Fruit fly (Drosophila melanogaster) whole organism, embryonic: ENCODE measurements around the gene ND-MNLL.
A peak's percentile ranks its signal among the peaks of the same experiment; 100 is the strongest.

Experiments
- Atf3 ChIP-seq: fragments of 200-800 bp; sonication (Bioruptor generic); optimal IDR thresholded peaks from 3 replicates; lab custom pipeline; 2016; ENCODE audit warnings: missing biosample characterization, missing genetic modification characterization
- Bdp1 ChIP-seq: fragments of 200-800 bp; sonication (Bioruptor generic); optimal IDR thresholded peaks from 3 replicates; lab custom pipeline; 2016; ENCODE audit warnings: missing biosample characterization, missing genetic modification characterization
- CG10543 ChIP-seq: fragments of 200-800 bp; sonication (Bioruptor generic); optimal IDR thresholded peaks from 3 replicates; lab custom pipeline; 2017; ENCODE audit warnings: missing biosample characterization, mild to moderate bottlenecking, missing genetic modification characterization, moderate library complexity
- CG10979 ChIP-seq: fragments of 200-800 bp; sonication (Bioruptor generic); optimal IDR thresholded peaks from 2 replicates; lab custom pipeline; 2018; ENCODE audit warnings: missing biosample characterization, mild to moderate bottlenecking, missing genetic modification characterization, moderate library complexity
- CG11093 ChIP-seq: fragments of 200-800 bp; sonication (Bioruptor generic); IDR thresholded peaks from 3 replicates; pipeline ENCODE4 v1.3.6; 2022; ENCODE audit warnings: missing biosample characterization, missing genetic modification characterization
- CG12769 ChIP-seq: fragments of 200-800 bp; sonication (Bioruptor generic); optimal IDR thresholded peaks from 2 replicates; lab custom pipeline; 2019; ENCODE audit warnings: missing biosample characterization, mild to moderate bottlenecking, missing genetic modification characterization, moderate library complexity
- CG17328 ChIP-seq: fragments of 200-800 bp; sonication (Bioruptor generic); IDR thresholded peaks from 2 replicates; pipeline ENCODE4 v1.3.6; 2022; ENCODE audit warnings: missing biosample characterization, missing genetic modification characterization
- CG1832 ChIP-seq: fragments of 200-800 bp; sonication (Bioruptor generic); optimal IDR thresholded peaks from 2 replicates; lab custom pipeline; 2017; ENCODE audit warnings: missing biosample characterization, mild to moderate bottlenecking, missing genetic modification characterization, inconsistent platforms
- CG18476 ChIP-seq: fragments of 200-800 bp; sonication (Bioruptor generic); optimal IDR thresholded peaks from 2 replicates; lab custom pipeline; 2016; ENCODE audit warnings: missing biosample characterization, mild to moderate bottlenecking, missing genetic modification characterization
- CG2116 ChIP-seq: fragments of 200-800 bp; sonication (Bioruptor generic); optimal IDR thresholded peaks from 3 replicates; lab custom pipeline; 2018; ENCODE audit warnings: missing biosample characterization, mild to moderate bottlenecking, missing genetic modification characterization
- CG3065 ChIP-seq: fragments of 200-800 bp; sonication (Bioruptor generic); optimal IDR thresholded peaks from 2 replicates; lab custom pipeline; 2016; ENCODE audit warnings: missing biosample characterization, missing genetic modification characterization
- CG32772 ChIP-seq: fragments of 200-800 bp; sonication (Bioruptor generic); IDR thresholded peaks from 2 replicates; pipeline ENCODE4 v1.3.6; 2022; ENCODE audit warnings: missing biosample characterization, missing genetic modification characterization
- CG33557 ChIP-seq: fragments of 200-800 bp; sonication (Bioruptor generic); optimal IDR thresholded peaks from 2 replicates; lab custom pipeline; 2019; ENCODE audit warnings: missing biosample characterization, mild to moderate bottlenecking, missing genetic modification characterization, moderate library complexity
- CG3838 ChIP-seq: fragments of 200-800 bp; sonication (Bioruptor generic); optimal IDR thresholded peaks from 3 replicates; lab custom pipeline; 2016; ENCODE audit warnings: missing biosample characterization, missing genetic modification characterization
- CG4360 ChIP-seq: fragments of 200-800 bp; sonication (Bioruptor generic); IDR thresholded peaks from 2 replicates; pipeline ENCODE4 v1.3.6; 2022; ENCODE audit warnings: missing biosample characterization, missing genetic modification characterization
- CG4820 ChIP-seq: fragments of 200-800 bp; sonication (Bioruptor generic); optimal IDR thresholded peaks from 3 replicates; lab custom pipeline; 2016; ENCODE audit warnings: missing biosample characterization, missing genetic modification characterization
- CG5180 ChIP-seq: fragments of 200-800 bp; sonication (Bioruptor generic); optimal IDR thresholded peaks from 3 replicates; lab custom pipeline; 2017; ENCODE audit warnings: missing biosample characterization, missing genetic modification characterization, mild to moderate bottlenecking, moderate library complexity, missing genetic modification reagents
- CG7372 ChIP-seq: fragments of 200-800 bp; sonication (Bioruptor generic); IDR thresholded peaks from 2 replicates; pipeline ENCODE4 v1.3.6; 2022; ENCODE audit warnings: missing biosample characterization, missing genetic modification characterization
- CG9876 ChIP-seq: fragments of 200-800 bp; sonication (Bioruptor generic); optimal IDR thresholded peaks from 2 replicates; lab custom pipeline; 2016; ENCODE audit warnings: missing biosample characterization, missing genetic modification characterization
- CrebB ChIP-seq: fragments of 200-800 bp; sonication (Bioruptor generic); optimal IDR thresholded peaks from 3 replicates; lab custom pipeline; 2018; ENCODE audit warnings: missing biosample characterization, mild to moderate bottlenecking, missing genetic modification characterization
- D19B ChIP-seq: fragments of 200-800 bp; sonication (Bioruptor generic); optimal IDR thresholded peaks from 2 replicates; lab custom pipeline; 2017; ENCODE audit warnings: missing biosample characterization, mild to moderate bottlenecking, missing genetic modification characterization
- Dip3 ChIP-seq: fragments of 200-800 bp; sonication (Bioruptor generic); optimal IDR thresholded peaks from 3 replicates; lab custom pipeline; 2016; ENCODE audit warnings: missing biosample characterization, missing genetic modification characterization
- Dp ChIP-seq: fragments of 200-800 bp; sonication (Bioruptor generic); optimal IDR thresholded peaks from 2 replicates; lab custom pipeline; 2018; ENCODE audit warnings: missing biosample characterization, mild to moderate bottlenecking, missing genetic modification characterization, moderate library complexity
- Eip74EF ChIP-seq, 2 experiments: fragments of 200-800 bp in 1 of 2; fragments of >200 bp in 1 of 2; sonication (Bioruptor generic) in 1 of 2; optimal IDR thresholded peaks; 2 replicates each; lab custom pipeline; 2017 to 2019; ENCODE audit warnings: missing biosample characterization in 2 of 2, missing genetic modification characterization in 2 of 2, mild to moderate bottlenecking in 1 of 2, moderate library complexity in 1 of 2
- Fer1 ChIP-seq: fragments of 200-800 bp; sonication (Bioruptor generic); optimal IDR thresholded peaks from 2 replicates; lab custom pipeline; 2017; ENCODE audit warnings: missing biosample characterization, mild to moderate bottlenecking, missing genetic modification characterization
- H15 ChIP-seq: fragments of 200-800 bp; sonication (Bioruptor generic); IDR thresholded peaks from 3 replicates; pipeline ENCODE4 v1.3.6; 2022; ENCODE audit warnings: missing biosample characterization, missing genetic modification characterization
- H2.0 ChIP-seq: fragments of 200-800 bp; sonication (Bioruptor generic); IDR thresholded peaks from 2 replicates; pipeline ENCODE4 v1.3.6; 2022; ENCODE audit warnings: missing biosample characterization, missing genetic modification characterization
- Hsf ChIP-seq: fragments of 200-800 bp; sonication (Bioruptor generic); optimal IDR thresholded peaks from 3 replicates; lab custom pipeline; 2016; ENCODE audit warnings: missing biosample characterization, missing genetic modification characterization
- Mes4 ChIP-seq: fragments of 200-800 bp; sonication (Bioruptor generic); optimal IDR thresholded peaks from 2 replicates; lab custom pipeline; 2016; ENCODE audit warnings: missing biosample characterization, missing genetic modification characterization
- NFAT ChIP-seq: fragments of 200-800 bp; sonication (Bioruptor generic); IDR thresholded peaks from 2 replicates; pipeline ENCODE4 v1.3.6; 2022; ENCODE audit warnings: missing biosample characterization, missing genetic modification characterization
- Nf-YA ChIP-seq: fragments of 200-800 bp; sonication (Bioruptor generic); IDR thresholded peaks from 2 replicates; pipeline ENCODE4 v1.3.6; 2022; ENCODE audit warnings: missing biosample characterization, missing genetic modification characterization
- Rfx ChIP-seq: fragments of 200-800 bp; sonication (Bioruptor generic); IDR thresholded peaks from 2 replicates; pipeline ENCODE4 v1.3.6; 2022; ENCODE audit warnings: missing biosample characterization, missing genetic modification characterization
- Six4 ChIP-seq: fragments of 200-800 bp; sonication (Bioruptor generic); optimal IDR thresholded peaks from 2 replicates; lab custom pipeline; 2016; ENCODE audit warnings: missing biosample characterization, missing genetic modification characterization
- Usf ChIP-seq: fragments of 200-800 bp; sonication (Bioruptor generic); optimal IDR thresholded peaks from 2 replicates; lab custom pipeline; 2017; ENCODE audit warnings: missing genotype, missing biosample characterization, missing genetic modification characterization
- YL-1 ChIP-seq: fragments of 200-800 bp; sonication (Bioruptor generic); optimal IDR thresholded peaks from 3 replicates; lab custom pipeline; 2017; ENCODE audit warnings: missing biosample characterization, mild to moderate bottlenecking, missing genetic modification characterization
- ab ChIP-seq: fragments of 200-800 bp; sonication (Bioruptor generic); optimal IDR thresholded peaks from 2 replicates; lab custom pipeline; 2016; ENCODE audit warnings: missing biosample characterization, missing genetic modification characterization
- bbx ChIP-seq: fragments of 200-800 bp; sonication (Bioruptor generic); IDR thresholded peaks from 2 replicates; pipeline ENCODE4 v1.3.6; 2022; ENCODE audit warnings: missing biosample characterization, missing genetic modification characterization; ENCODE audit not compliant: partially characterized antibody
- crp ChIP-seq, 2 experiments: fragments of 200-800 bp; sonication (Bioruptor generic); optimal IDR thresholded peaks; 2 replicates in 1 of 2; 3 replicates in 1 of 2; lab custom pipeline; 2017; ENCODE audit warnings: missing biosample characterization in 2 of 2, missing genetic modification characterization in 2 of 2, mild to moderate bottlenecking in 1 of 2, moderate library complexity in 1 of 2
- dpn ChIP-seq, 2 experiments: fragments of 200-800 bp; sonication (Bioruptor generic); optimal IDR thresholded peaks; 3 replicates each; lab custom pipeline; 2016; ENCODE audit warnings: missing biosample characterization in 2 of 2, missing genetic modification characterization in 2 of 2
- emc ChIP-seq: fragments of 200-800 bp; sonication (Bioruptor generic); optimal IDR thresholded peaks from 2 replicates; lab custom pipeline; 2016; ENCODE audit warnings: missing biosample characterization, missing genetic modification characterization
- en ChIP-seq: fragments of 200-800 bp; sonication (Bioruptor generic); optimal IDR thresholded peaks from 2 replicates; lab custom pipeline; 2016; ENCODE audit warnings: missing biosample characterization, missing genetic modification characterization
- fd96Cb ChIP-seq: fragments of 200-800 bp; sonication (Bioruptor generic); optimal IDR thresholded peaks from 2 replicates; lab custom pipeline; 2018; ENCODE audit warnings: missing biosample characterization, mild to moderate bottlenecking, missing genetic modification characterization, moderate library complexity
- gcm2 ChIP-seq: fragments of 200-800 bp; sonication (Bioruptor generic); optimal IDR thresholded peaks from 2 replicates; lab custom pipeline; 2016; ENCODE audit warnings: missing biosample characterization, missing genetic modification characterization
- h ChIP-seq: fragments of >200 bp; optimal IDR thresholded peaks from 2 replicates; lab custom pipeline; 2017
- hth ChIP-seq: fragments of >200 bp; optimal IDR thresholded peaks from 2 replicates; lab custom pipeline; 2017; ENCODE audit warnings: inconsistent platforms
- nau ChIP-seq: fragments of 200-800 bp; sonication (Bioruptor generic); optimal IDR thresholded peaks from 3 replicates; lab custom pipeline; 2017; ENCODE audit warnings: missing biosample characterization, mild to moderate bottlenecking, missing genetic modification characterization, missing genetic modification reagents
- onecut ChIP-seq: fragments of 200-800 bp; sonication (Bioruptor generic); IDR thresholded peaks from 2 replicates; pipeline ENCODE4 v1.3.6; 2022; ENCODE audit warnings: missing biosample characterization, missing genetic modification characterization
- pb ChIP-seq: fragments of 200-800 bp; sonication (Bioruptor generic); optimal IDR thresholded peaks from 3 replicates; lab custom pipeline; 2016; ENCODE audit warnings: missing biosample characterization, missing genetic modification characterization
- pzg ChIP-seq: fragments of 200-800 bp; sonication (Bioruptor generic); optimal IDR thresholded peaks from 3 replicates; lab custom pipeline; 2018; ENCODE audit warnings: missing biosample characterization, mild to moderate bottlenecking, missing genetic modification characterization, moderate library complexity
- slou ChIP-seq: fragments of 200-800 bp; sonication (Bioruptor generic); optimal IDR thresholded peaks from 3 replicates; lab custom pipeline; 2016; ENCODE audit warnings: missing biosample characterization, missing genetic modification characterization
- trh ChIP-seq: fragments of 200-800 bp; sonication (Bioruptor generic); optimal IDR thresholded peaks from 2 replicates; lab custom pipeline; 2016; ENCODE audit warnings: missing biosample characterization, missing genetic modification characterization
- wek ChIP-seq: fragments of 200-800 bp; sonication (Bioruptor generic); optimal IDR thresholded peaks from 3 replicates; lab custom pipeline; 2018; ENCODE audit warnings: missing biosample characterization, mild to moderate bottlenecking, missing genetic modification characterization, moderate library complexity

ND-MNLL gene

DNA sequence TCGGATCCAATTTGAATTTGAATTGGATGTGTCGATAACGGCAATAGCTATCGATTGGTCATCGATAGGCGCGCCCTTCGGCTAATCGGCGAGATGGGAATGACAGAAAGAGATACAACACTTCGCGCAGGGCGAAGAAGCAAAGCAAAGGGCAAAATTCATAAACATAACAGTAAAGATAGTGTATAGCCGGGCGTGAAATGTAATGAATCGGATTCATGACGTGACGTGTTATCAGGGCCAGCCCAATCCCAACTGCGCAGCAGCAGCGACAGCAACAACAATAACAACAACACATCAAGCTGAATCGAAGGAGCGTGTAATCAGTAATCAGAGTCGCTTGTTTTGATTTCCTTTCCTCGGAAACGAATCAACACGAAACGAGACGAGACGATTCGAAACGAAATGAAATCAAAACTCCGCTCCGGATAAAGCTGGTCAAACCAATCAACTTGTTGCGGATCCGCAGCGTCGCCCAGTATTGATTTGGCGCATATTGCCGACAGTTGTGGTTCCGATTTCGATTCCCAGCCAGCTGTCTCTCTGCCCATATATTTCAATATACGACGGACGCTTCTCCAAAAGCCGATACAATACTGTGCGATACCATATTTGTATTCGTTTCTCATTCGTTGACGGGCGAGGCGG, 18.5 kb upstream of the ND-MNLL start, which contains the start of gene snz (continued):
- TF ChIP-seq CG5180 (GFP tag; lab: Kevin White, UChicago) (no peak), CrebB (tag; lab: Kevin White, UChicago) (no peak), gcm2 (GFP tag; lab: Kevin White, UChicago) (no peak), NFAT (GFP tag; lab: Robert Waterston, UW) (no peak), dpn (GFP tag; optimal IDR thresholded peaks at IDR 0.05; lab: Kevin White, UChicago) (no peak), CG32772 (no peak), H15 (GFP tag; lab: Robert Waterston, UW) (no peak), h (lab: Kevin White, UChicago) (no peak), Six4 (GFP tag; lab: Kevin White, UChicago) (no peak), trh (GFP tag; lab: Kevin White, UChicago) (no peak), CG9876 (no peak), CG4820 (no peak), Dip3 (GFP tag; lab: Kevin White, UChicago) (no peak), Fer1 (peak; percentile 34), Bdp1 (no peak), H2.0 (no peak), pzg (GFP tag; lab: Kevin White, UChicago) (peak; percentile 57), nau (GFP tag; lab: Kevin White, UChicago) (no peak), Hsf (GFP tag; lab: Kevin White, UChicago) (no peak), CG10979 (tag; lab: Kevin White, UChicago) (no peak), Rfx (GFP tag; lab: Robert Waterston, UW) (peak; percentile 55), fd96Cb (tag; lab: Kevin White, UChicago) (no peak), en (GFP tag; lab: Kevin White, UChicago) (no peak), crp (GFP tag; optimal IDR thresholded peaks at IDR 0.05; lab: Kevin White, UChicago) (peak in 1 of 2 experiments; percentile 0), CG33557 (GFP tag; lab: Kevin White, UChicago) (no peak), YL-1 (GFP tag; lab: Kevin White, UChicago) (peak; percentile 6), CG10543 (GFP tag; lab: Kevin White, UChicago) (peak; percentile 50), CG18476 (GFP tag; lab: Kevin White, UChicago) (no peak), Eip74EF (GFP tag; optimal IDR thresholded peaks at IDR 0.05; lab: Kevin White, UChicago) (no peak), Usf (no peak), Nf-YA (GFP tag; lab: Robert Waterston, UW) (no peak), Mes4 (GFP tag; lab: Kevin White, UChicago) (no peak), CG3065 (GFP tag; lab: Kevin White, UChicago) (no peak), Dp (GFP tag; lab: Kevin White, UChicago) (peak; percentile 75), slou (no peak), emc (GFP tag; lab: Kevin White, UChicago) (no peak), CG2116 (peak; percentile 87), CG3838 (GFP tag; lab: Kevin White, UChicago) (no peak), D19B (GFP tag; lab: Kevin White, UChicago) (no peak), bbx (GFP tag; lab: Robert Waterston, UW) (peak; percentile 86), hth (lab: Kevin White, UChicago) (no peak), wek (GFP tag; lab: Kevin White, UChicago) (no peak), Atf3 (GFP tag; lab: Kevin White, UChicago) (no peak), ab (no peak), CG11093 (GFP tag; lab: Robert Waterston, UW) (no peak), CG12769 (no peak), CG1832 (GFP tag; lab: Kevin White, UChicago) (no peak), CG7372 (GFP tag; lab: Robert Waterston, UW) (no peak), CG4360 (GFP tag; lab: Robert Waterston, UW) (peak; percentile 77), pb (no peak), onecut (peak; percentile 85), CG17328 (GFP tag; lab: Robert Waterston, UW) (no peak)
